Fruit fly (Drosophila melanogaster): ENCODE results near the gene Ugt35B1.

The Ugt35B1 gene

DNA sequence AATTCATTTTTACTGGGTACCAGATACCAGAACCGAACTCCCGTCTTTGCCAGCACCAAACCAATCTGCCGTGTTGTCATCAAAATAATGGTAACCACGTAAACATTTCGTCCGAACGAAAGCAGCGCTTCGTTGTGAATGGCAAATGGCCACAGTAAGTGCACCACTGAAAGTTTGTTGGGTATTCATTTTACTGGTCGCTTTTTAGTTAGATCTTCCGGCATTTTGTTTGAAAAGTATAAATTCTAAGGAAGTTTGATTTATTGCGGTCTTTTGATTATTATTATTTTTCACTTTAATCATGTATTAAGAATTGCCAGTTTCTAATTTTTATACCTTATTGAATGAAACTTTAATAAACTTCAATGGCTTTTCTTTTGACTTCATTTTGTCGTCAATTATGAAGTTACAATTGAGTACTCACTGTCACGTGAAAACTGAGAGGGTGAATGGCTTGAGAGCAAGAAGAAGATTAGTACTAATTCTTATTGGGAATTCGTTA is 44.5 kb upstream of the Ugt35B1 start, which contains the start of gene ZnT86D (continued):
- TF ChIP-seq nmo (GFP tag; optimal IDR thresholded peaks at IDR 0.05) (peak; percentile 67), CG1024 (GFP tag; IDR thresholded peaks at IDR 0.05) (no peak), Blimp-1 (GFP tag; optimal IDR thresholded peaks at IDR 0.05) (peak; percentile 43), Lhr (GFP tag; optimal IDR thresholded peaks at IDR 0.05) (no peak), lola (GFP tag; optimal IDR thresholded peaks at IDR 0.05) (peak in 1 of 3 experiments; percentile 46), CG11723 (GFP tag; optimal IDR thresholded peaks at IDR 0.05) (no peak), Sin3A (optimal IDR thresholded peaks at IDR 0.05) (peak; percentile 28), yki (optimal IDR thresholded peaks at IDR 0.05) (no peak), nerfin-1 (tag; optimal IDR thresholded peaks at IDR 0.05) (peak; percentile 49), lmd (GFP tag; IDR thresholded peaks at IDR 0.05) (peak; percentile 56; the same call in 1 of the 2 replicates), CG12155 (GFP tag; optimal IDR thresholded peaks at IDR 0.05) (peak; percentile 58), gsb (GFP tag; IDR thresholded peaks at IDR 0.05) (no peak), PHDP (tag; optimal IDR thresholded peaks at IDR 0.05) (peak; percentile 69), hth (optimal IDR thresholded peaks at IDR 0.05) (no peak), slbo (GFP tag; IDR thresholded peaks at IDR 0.05) (peak; percentile 70), HmgZ (tag; optimal IDR thresholded peaks at IDR 0.05) (peak; percentile 74), bab2 (GFP tag; optimal IDR thresholded peaks at IDR 0.05) (peak; percentile 49), ATbp (GFP tag; optimal IDR thresholded peaks at IDR 0.05) (peak; percentile 21), CG14050 (GFP tag; IDR thresholded peaks at IDR 0.05) (no peak), run (tag; optimal IDR thresholded peaks at IDR 0.05) (no peak), ewg (GFP tag; optimal IDR thresholded peaks at IDR 0.05) (peak; percentile 10), ac (GFP tag; optimal IDR thresholded peaks at IDR 0.05) (no peak), tx (GFP tag; optimal IDR thresholded peaks at IDR 0.05) (peak; percentile 45), CG1602 (GFP tag; optimal IDR thresholded peaks at IDR 0.05) (peak; percentile 80), Hmx (GFP tag; optimal IDR thresholded peaks at IDR 0.05) (no peak), Ravus (GFP tag; IDR thresholded peaks at IDR 0.05) (no peak), CG5180 (GFP tag; optimal IDR thresholded peaks at IDR 0.05) (peak; percentile 36), zfh1 (GFP tag; IDR thresholded peaks at IDR 0.05) (no peak), CG14667 (GFP tag; IDR thresholded peaks at IDR 0.05) (no peak), Camta (GFP tag; optimal IDR thresholded peaks at IDR 0.05) (peak; percentile 35), CG9817 (tag; optimal IDR thresholded peaks at IDR 0.05) (peak; percentile 64), fd3F (GFP tag; optimal IDR thresholded peaks at IDR 0.05) (peak; percentile 35), zfh2 (GFP tag; optimal IDR thresholded peaks at IDR 0.05) (peak; percentile 72), CG15073 (GFP tag; optimal IDR thresholded peaks at IDR 0.05) (no peak), Optix (GFP tag; IDR thresholded peaks at IDR 0.05) (no peak), row (GFP tag; IDR thresholded peaks at IDR 0.05) (peak; percentile 98), eyg (GFP tag; optimal IDR thresholded peaks at IDR 0.05) (peak; percentile 27), fu2 (GFP tag; optimal IDR thresholded peaks at IDR 0.05) (peak; percentile 42), D19B (GFP tag; optimal IDR thresholded peaks at IDR 0.05) (peak; percentile 64), CG32532 (GFP tag; IDR thresholded peaks at IDR 0.05) (peak; percentile 68), croc (GFP tag; conservative IDR thresholded peaks at IDR 0.05) (0 out of 3 replicates have a peak, but pooled peaks have one; percentile 33), chif (GFP tag; optimal IDR thresholded peaks at IDR 0.05) (peak; percentile 12 to 43), chm (GFP tag; IDR thresholded peaks at IDR 0.05) (no peak), CG9876 (GFP tag; optimal IDR thresholded peaks at IDR 0.05) (no peak), Dref (GFP tag; IDR thresholded peaks at IDR 0.05) (no peak), CG6813 (GFP tag; optimal IDR thresholded peaks at IDR 0.05) (no peak), sob (GFP tag; IDR thresholded peaks at IDR 0.05) (peak; percentile 60; the same call in 1 of the 2 replicates), Oli (tag; optimal IDR thresholded peaks at IDR 0.05) (peak; percentile 44), CG11247 (GFP tag; IDR thresholded peaks at IDR 0.05) (no peak), Opbp (GFP tag; IDR thresholded peaks at IDR 0.05; ENCODE audit: partially characterized antibody) (no peak), CG15514 (GFP tag; optimal IDR thresholded peaks at IDR 0.05) (peak; percentile 61), Sox102F (GFP tag; optimal IDR thresholded peaks at IDR 0.05) (peak; percentile 58)
